Worm (Caenorhabditis elegans): ENCODE measurements around the gene M04D8.4.
A peak's percentile ranks its signal among the peaks of the same experiment; 100 is the strongest.

The M04D8.4 gene

ce11 chrIII:10016413-10017051 lies 13.9 kb downstream of the M04D8.4 start, which contains the start of gene rgs-1:
Gene rgs-1 (minus strand): TSS chrIII:10016558.
- TF ChIP-seq lsy-2 (tag; optimal IDR thresholded peaks at IDR 0.05) = peak; percentile 1
- TF ChIP-seq ces-1 (GFP tag; optimal IDR thresholded peaks at IDR 0.05) = peak; percentile 59
- TF ChIP-seq mep-1 (tag; optimal IDR thresholded peaks at IDR 0.05) = peak; percentile 35
- no peak for TF ChIP-seq M03D4.4 (tag; optimal IDR thresholded peaks at IDR 0.05)
- TF ChIP-seq drap-1 (GFP tag; optimal IDR thresholded peaks at IDR 0.05) = no peak
- TF ChIP-seq unc-62 (GFP tag; optimal IDR thresholded peaks at IDR 0.05) = peak; percentile 25
- peak; percentile 38 for TF ChIP-seq sptf-1 (tag; optimal IDR thresholded peaks at IDR 0.05)

ce11 chrIII:10012136-10012535 lies 18.3 kb downstream of the M04D8.4 start, which contains the start of gene C05B5.16:
Gene C05B5.16 (plus strand): TSS chrIII:10012436.
- TF ChIP-seq bed-3 (GFP tag; optimal IDR thresholded peaks at IDR 0.05) (no peak), tbx-8 (GFP tag; optimal IDR thresholded peaks at IDR 0.05) (no peak), lin-13 (tag; optimal IDR thresholded peaks at IDR 0.05) (no peak), nhr-12 (tag; optimal IDR thresholded peaks at IDR 0.05) (no peak), cnd-1 (tag; optimal IDR thresholded peaks at IDR 0.05) (no peak), M03D4.4 (tag; optimal IDR thresholded peaks at IDR 0.05) (no peak), unc-120 (tag; optimal IDR thresholded peaks at IDR 0.05; ENCODE audit: poor library complexity, severe bottlenecking) (no peak), ceh-83 (GFP tag; optimal IDR thresholded peaks at IDR 0.05) (no peak), ceh-43 (GFP tag; optimal IDR thresholded peaks at IDR 0.05) (no peak), blmp-1 (tag; optimal IDR thresholded peaks at IDR 0.05) (no peak), zip-8 (tag; optimal IDR thresholded peaks at IDR 0.05) (no peak), nhr-76 (tag; optimal IDR thresholded peaks at IDR 0.05) (no peak), unc-39 (tag; optimal IDR thresholded peaks at IDR 0.05) (no peak), nhr-237 (tag; optimal IDR thresholded peaks at IDR 0.05) (no peak), nhr-2 (tag; optimal IDR thresholded peaks at IDR 0.05) (no peak), snpc-4 (tag; optimal IDR thresholded peaks at IDR 0.05) (no peak), ces-1 (GFP tag; optimal IDR thresholded peaks at IDR 0.05) (no peak), ham-2 (GFP tag; optimal IDR thresholded peaks at IDR 0.05) (no peak), mls-2 (tag; optimal IDR thresholded peaks at IDR 0.05) (no peak)

ce11 chrIII:10010117-10010516 lies 20.3 kb downstream of the M04D8.4 start, which contains the start of gene fbxa-155:
Gene fbxa-155 (minus strand): TSS chrIII:10010217.
- TF ChIP-seq mep-1 (tag; optimal IDR thresholded peaks at IDR 0.05) (no peak), hlh-1 (tag; optimal IDR thresholded peaks at IDR 0.05) (no peak), elt-3 (tag; optimal IDR thresholded peaks at IDR 0.05) (no peak), nhr-2 (tag; optimal IDR thresholded peaks at IDR 0.05) (no peak), unc-62 (GFP tag; optimal IDR thresholded peaks at IDR 0.05) (no peak), nhr-28 (tag; optimal IDR thresholded peaks at IDR 0.05) (no peak), ceh-43 (GFP tag; optimal IDR thresholded peaks at IDR 0.05) (no peak), snpc-4 (tag; optimal IDR thresholded peaks at IDR 0.05) (no peak), elt-1 (tag; optimal IDR thresholded peaks at IDR 0.05; ENCODE audit: borderline replicate concordance, insufficient read depth) (no peak)

ce11 chrIII:10006734-10007348 lies 23.6 kb downstream of the M04D8.4 start, which contains the start of gene C05B5.8:
Gene C05B5.8 (minus strand): TSS chrIII:10006784.
- no peak for TF ChIP-seq snpc-4 (tag; optimal IDR thresholded peaks at IDR 0.05)
- TF ChIP-seq mls-2 (tag; optimal IDR thresholded peaks at IDR 0.05) = no peak
- TF ChIP-seq sem-2 (GFP tag; optimal IDR thresholded peaks at IDR 0.05) = no peak
- no peak for TF ChIP-seq ceh-83 (GFP tag; optimal IDR thresholded peaks at IDR 0.05)
- no peak for TF ChIP-seq ztf-11 (tag; optimal IDR thresholded peaks at IDR 0.05)
- no peak for TF ChIP-seq lsy-2 (tag; optimal IDR thresholded peaks at IDR 0.05)
- TF ChIP-seq bed-3 (GFP tag; optimal IDR thresholded peaks at IDR 0.05) = no peak
- no peak for TF ChIP-seq cnd-1 (tag; optimal IDR thresholded peaks at IDR 0.05)
- no peak for TF ChIP-seq sptf-1 (tag; optimal IDR thresholded peaks at IDR 0.05)

ce11 chrIII:10004213-10004612 lies 26.2 kb downstream of the M04D8.4 start, which contains the start of gene C05B5.11:
Gene C05B5.11 (plus strand): TSS chrIII:10004513.
- no peak for TF ChIP-seq ham-2 (GFP tag; optimal IDR thresholded peaks at IDR 0.05)
